Fruit fly (Drosophila melanogaster): Measurements from ENCODE around the gene CG14262.

CG14262 gene

DNA sequence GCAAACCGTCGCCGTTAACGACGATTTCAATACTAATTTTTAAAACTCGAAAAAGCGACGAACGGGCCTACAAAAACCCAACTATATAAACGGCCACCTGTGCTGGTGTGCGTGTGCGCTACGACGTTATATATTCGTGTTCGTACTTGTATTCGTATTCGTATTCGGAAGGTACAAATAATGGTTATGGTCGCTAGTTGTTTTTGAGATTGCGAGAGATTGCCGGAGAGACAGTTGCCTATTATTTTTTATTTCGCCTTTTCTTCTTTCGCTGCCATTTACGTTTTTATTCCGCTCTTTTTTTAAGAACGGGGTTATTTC lies 16.5 kb upstream of the CG14262 start (continued):
- TF ChIP-seq CG6683 (GFP tag; optimal IDR thresholded peaks at IDR 0.05) (no peak), CG9817 (tag; optimal IDR thresholded peaks at IDR 0.05) (no peak), CG6791 (GFP tag; IDR thresholded peaks at IDR 0.05; ENCODE audit: partially characterized antibody) (peak; percentile 47; the same call in 1 of the 3 replicates), PHDP (tag; optimal IDR thresholded peaks at IDR 0.05) (no peak), ems (GFP tag; optimal IDR thresholded peaks at IDR 0.05) (no peak), mld (GFP tag; IDR thresholded peaks at IDR 0.05; ENCODE audit: partially characterized antibody) (no peak), Aef1 (GFP tag; IDR thresholded peaks at IDR 0.05) (no peak), CG8290 (GFP tag; optimal IDR thresholded peaks at IDR 0.05) (peak; percentile 39), CG8290 (tag; optimal IDR thresholded peaks at IDR 0.05) (peak in 1 of 2 experiments; percentile 21), Mes4 (GFP tag; optimal IDR thresholded peaks at IDR 0.05) (no peak), Bgb (GFP tag; IDR thresholded peaks at IDR 0.05; ENCODE audit: partially characterized antibody) (0 out of 2 replicates have a peak, but pooled peaks have one; percentile 27), CG12769 (tag; optimal IDR thresholded peaks at IDR 0.05) (peak; percentile 31), row (GFP tag; IDR thresholded peaks at IDR 0.05) (no peak), slp2 (GFP tag; optimal IDR thresholded peaks at IDR 0.05) (no peak), Fer3 (tag; optimal IDR thresholded peaks at IDR 0.05) (no peak), bab2 (GFP tag; optimal IDR thresholded peaks at IDR 0.05) (no peak), chinmo (GFP tag; IDR thresholded peaks at IDR 0.05; ENCODE audit: partially characterized antibody) (no peak), grn (GFP tag; optimal IDR thresholded peaks at IDR 0.05) (peak; percentile 26), disco-r (GFP tag; optimal IDR thresholded peaks at IDR 0.05) (no peak), CG18619 (GFP tag; optimal IDR thresholded peaks at IDR 0.05) (no peak), CG4328 (GFP tag; optimal IDR thresholded peaks at IDR 0.05) (no peak), Dref (GFP tag; IDR thresholded peaks at IDR 0.05) (no peak), CG2678 (tag; optimal IDR thresholded peaks at IDR 0.05) (no peak), seq (GFP tag; IDR thresholded peaks at IDR 0.05) (no peak), CG11456 (GFP tag; IDR thresholded peaks at IDR 0.05) (no peak), CG31365 (tag; optimal IDR thresholded peaks at IDR 0.05) (no peak), zen2 (GFP tag; IDR thresholded peaks at IDR 0.05; ENCODE audit: partially characterized antibody) (no peak), CG8359 (GFP tag; optimal IDR thresholded peaks at IDR 0.05; ENCODE audit: borderline replicate concordance) (no peak), CG5953 (GFP tag; IDR thresholded peaks at IDR 0.05) (no peak), CG10209 (GFP tag; optimal IDR thresholded peaks at IDR 0.05) (no peak), hbn (GFP tag; IDR thresholded peaks at IDR 0.05; ENCODE audit: partially characterized antibody) (no peak), CG13424 (tag; optimal IDR thresholded peaks at IDR 0.05) (no peak), CG17612 (GFP tag; IDR thresholded peaks at IDR 0.05) (no peak), CG16813 (GFP tag; IDR thresholded peaks at IDR 0.05; ENCODE audit: partially characterized antibody) (no peak), CG32767 (GFP tag; IDR thresholded peaks at IDR 0.05) (no peak), CG17361 (GFP tag; IDR thresholded peaks at IDR 0.05) (no peak), Dip3 (GFP tag; optimal IDR thresholded peaks at IDR 0.05) (no peak), CG13624 (GFP tag; optimal IDR thresholded peaks at IDR 0.05) (no peak), bowl (GFP tag; IDR thresholded peaks at IDR 0.05) (no peak), NC2α (GFP tag; optimal IDR thresholded peaks at IDR 0.05) (no peak), CG13894 (tag; optimal IDR thresholded peaks at IDR 0.05) (peak; percentile 100), Lpt (GFP tag; optimal IDR thresholded peaks at IDR 0.05) (no peak), dimm (GFP tag; IDR thresholded peaks at IDR 0.05) (no peak), Deaf1 (tag; optimal IDR thresholded peaks at IDR 0.05) (peak; percentile 84), CG17359 (tag; optimal IDR thresholded peaks at IDR 0.05) (no peak), E2f1 (GFP tag; IDR thresholded peaks at IDR 0.05) (no peak), Dad (GFP tag; optimal IDR thresholded peaks at IDR 0.05) (no peak), Opbp (GFP tag; IDR thresholded peaks at IDR 0.05; ENCODE audit: partially characterized antibody) (0 out of 3 replicates have a peak, but pooled peaks have one; percentile 43), tgo (GFP tag; IDR thresholded peaks at IDR 0.05) (no peak)
